Fruit fly (Drosophila melanogaster): Measurements from ENCODE around the gene CG14441.

DNA sequence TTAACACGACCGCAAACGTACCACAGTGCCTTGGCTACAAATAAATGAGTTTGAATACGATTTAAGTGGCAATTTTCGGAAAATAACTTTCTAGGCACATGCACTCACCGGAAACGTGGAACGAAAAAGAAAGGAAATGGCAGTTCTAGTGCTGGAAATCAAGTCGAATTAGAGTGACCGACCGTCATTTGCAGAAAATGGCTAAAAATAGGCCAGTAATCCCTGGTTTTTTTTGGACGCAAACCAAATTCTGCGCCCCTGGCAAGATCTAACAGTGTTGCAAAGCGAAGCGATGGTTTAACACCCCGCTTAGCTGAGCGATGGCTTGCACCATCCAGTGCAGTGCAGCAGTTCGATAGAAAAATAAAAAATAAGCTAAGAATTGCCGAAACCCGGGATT is 44.8 kb downstream of the CG14441 start, which contains the start of gene RpL17:
- TF ChIP-seq psq (optimal IDR thresholded peaks at IDR 0.05) = no peak
- no peak for TF ChIP-seq Sin3A (optimal IDR thresholded peaks at IDR 0.05)
